1 fruit fly cellular context compared by ENCODE assay signal in the genomic region with DNA sequence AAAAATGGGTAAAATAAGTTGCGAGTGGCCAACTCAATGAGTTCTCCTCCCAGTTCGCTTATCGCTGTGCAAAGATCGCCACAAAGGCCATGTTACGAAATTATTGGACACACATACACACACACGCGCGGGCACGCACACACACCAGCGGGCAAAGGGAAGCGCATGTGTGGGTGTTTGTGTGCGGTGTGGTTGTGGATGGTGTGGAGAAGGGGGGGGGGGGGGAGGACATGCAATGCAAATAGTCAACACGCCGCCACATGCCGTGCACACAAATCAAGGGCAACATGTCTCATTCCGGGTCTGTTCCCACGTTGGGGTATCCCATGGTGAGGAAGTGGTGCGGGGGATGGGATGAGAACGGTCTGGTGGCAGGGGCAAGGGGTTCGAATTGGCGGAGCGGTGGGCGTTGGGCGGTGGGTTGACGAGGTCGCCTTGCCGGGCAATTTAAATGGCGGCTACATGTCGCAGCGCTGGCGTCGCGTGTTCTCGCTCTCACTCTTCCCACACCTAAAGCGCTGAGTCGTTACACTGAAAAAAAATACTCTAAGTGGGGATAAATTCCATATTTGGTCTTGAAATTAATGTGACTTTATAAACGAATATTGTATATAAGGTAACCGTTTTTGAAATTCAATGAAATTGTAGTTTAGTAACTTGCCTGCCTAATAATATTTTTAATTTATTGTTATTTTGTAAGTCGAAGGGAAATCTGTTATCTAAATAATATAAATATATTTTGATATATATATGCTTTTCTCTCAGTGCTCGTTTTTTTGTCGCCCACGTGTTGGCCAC.
TF ChIP-seq lines count a peak whose summit lies in the region.

No protein-coding gene starts in this region.

TF ChIP-seq in whole organism, embryonic, 481 proteins besides CTCF, POLR2A, EP300 and RAD21 (continued from another document):
- peak; percentile 37 for TF ChIP-seq run (tag; optimal IDR thresholded peaks at IDR 0.05; lab: Kevin White, UChicago)
- no peak for TF ChIP-seq CG3995 (GFP tag; optimal IDR thresholded peaks at IDR 0.05; lab: Kevin White, UChicago)
- no peak for TF ChIP-seq mld (GFP tag; IDR thresholded peaks at IDR 0.05; lab: Robert Waterston, UW; ENCODE audit: partially characterized antibody)
- peak; percentile 59 for TF ChIP-seq CG17359 (tag; optimal IDR thresholded peaks at IDR 0.05; lab: Kevin White, UChicago)
- peak; percentile 13 for TF ChIP-seq D19B (GFP tag; optimal IDR thresholded peaks at IDR 0.05; lab: Kevin White, UChicago)
- no peak for TF ChIP-seq onecut (GFP tag; IDR thresholded peaks at IDR 0.05; lab: Robert Waterston, UW)
- no peak for TF ChIP-seq CG34376 (GFP tag; optimal IDR thresholded peaks at IDR 0.05; lab: Kevin White, UChicago)
TF ChIP-seq in whole organism, embryonic: peak in this region for 68.
